Fruit fly (Drosophila melanogaster): ENCODE data around the gene CG32240.

Gene CG32240

dm6 chr3L:4426581-4426980, 45.2 kb upstream of the CG32240 start:
- TF ChIP-seq CG13287 (GFP tag; IDR thresholded peaks at IDR 0.05; ENCODE audit: partially characterized antibody): peak; percentile 20; the same call in 1 of the 2 replicates
- no peak for TF ChIP-seq sqz (GFP tag; optimal IDR thresholded peaks at IDR 0.05)
- TF ChIP-seq Bteb2 (GFP tag; optimal IDR thresholded peaks at IDR 0.05): no peak
- TF ChIP-seq slbo (GFP tag; IDR thresholded peaks at IDR 0.05): 0 out of 2 replicates have a peak, but pooled peaks have one; percentile 2
- peak; percentile 59 for TF ChIP-seq sens (GFP tag)
- peak; percentile 42 for TF ChIP-seq Dp (GFP tag; optimal IDR thresholded peaks at IDR 0.05)
- TF ChIP-seq Med (GFP tag): peak; percentile 54
- TF ChIP-seq Max (GFP tag; optimal IDR thresholded peaks at IDR 0.05): no peak
- peak; percentile 54 for TF ChIP-seq Bgb (GFP tag; IDR thresholded peaks at IDR 0.05; ENCODE audit: partially characterized antibody)
- TF ChIP-seq ci (GFP tag; IDR thresholded peaks at IDR 0.05): no peak
- peak; percentile 28; the same call in 1 of the 3 replicates for TF ChIP-seq CG6791 (GFP tag; IDR thresholded peaks at IDR 0.05; ENCODE audit: partially characterized antibody)
- TF ChIP-seq E2f2 (GFP tag; IDR thresholded peaks at IDR 0.05): peak; percentile 48
- TF ChIP-seq CG17328 (GFP tag; IDR thresholded peaks at IDR 0.05): no peak
- peak; percentile 55 for TF ChIP-seq CTCF (GFP tag; optimal IDR thresholded peaks at IDR 0.05)
- TF ChIP-seq CG8281 (tag; optimal IDR thresholded peaks at IDR 0.05): peak; percentile 8

dm6 chr3L:4421362-4421761, 39.9 kb upstream of the CG32240 start, which contains the start of gene CG15020:
Gene CG15020 (plus strand): TSS chr3L:4421662.
- peak in 1 of 2 experiments; percentile 12 for TF ChIP-seq Pdp1 (GFP tag; optimal IDR thresholded peaks at IDR 0.05)
- TF ChIP-seq Nf-YC (tag; optimal IDR thresholded peaks at IDR 0.05): no peak
- TF ChIP-seq CG3726 (GFP tag; IDR thresholded peaks at IDR 0.05): 0 out of 3 replicates have a peak, but pooled peaks have one; percentile 12

- TF ChIP-seq pfk (GFP tag; optimal IDR thresholded peaks at IDR 0.05): no peak
- no peak for TF ChIP-seq CrebB (tag; optimal IDR thresholded peaks at IDR 0.05)
- no peak for TF ChIP-seq CG33557 (GFP tag; optimal IDR thresholded peaks at IDR 0.05)
- peak; percentile 48; the same call in 1 of the 3 replicates for TF ChIP-seq sr (GFP tag; IDR thresholded peaks at IDR 0.05)
- no peak for TF ChIP-seq CG2678 (tag; optimal IDR thresholded peaks at IDR 0.05)
- peak; percentile 86 for TF ChIP-seq Ets65A (GFP tag)
- TF ChIP-seq run (tag; optimal IDR thresholded peaks at IDR 0.05): no peak
- no peak for TF ChIP-seq ATbp (GFP tag; optimal IDR thresholded peaks at IDR 0.05)
- TF ChIP-seq Sry-β (GFP tag; optimal IDR thresholded peaks at IDR 0.05): no peak
- TF ChIP-seq CG11723 (GFP tag; optimal IDR thresholded peaks at IDR 0.05): no peak
- TF ChIP-seq CG14965 (GFP tag; optimal IDR thresholded peaks at IDR 0.05; ENCODE audit: borderline replicate concordance): no peak
- no peak for TF ChIP-seq Drgx (GFP tag; IDR thresholded peaks at IDR 0.05)
- TF ChIP-seq Pdp1 (GFP tag; optimal IDR thresholded peaks at IDR 0.05): peak in 1 of 2 experiments; percentile 62
- TF ChIP-seq gcm (GFP tag; optimal IDR thresholded peaks at IDR 0.05): no peak
- TF ChIP-seq oc (tag; optimal IDR thresholded peaks at IDR 0.05): no peak
- TF ChIP-seq pros (GFP tag; optimal IDR thresholded peaks at IDR 0.05): no peak
- no peak for TF ChIP-seq Dll (GFP tag; IDR thresholded peaks at IDR 0.05; ENCODE audit: partially characterized antibody)
- no peak for TF ChIP-seq Optix (GFP tag; IDR thresholded peaks at IDR 0.05)
Measured at dm6 chr3L:4417543-4417942, 36.1 kb upstream of the CG32240 start.

dm6 chr3L:4417068-4417467, 35.6 kb upstream of the CG32240 start:
- no peak for TF ChIP-seq Deaf1 (tag; optimal IDR thresholded peaks at IDR 0.05)
- no peak for TF ChIP-seq dmrt99B (tag; optimal IDR thresholded peaks at IDR 0.05)
- TF ChIP-seq CG34376 (GFP tag; optimal IDR thresholded peaks at IDR 0.05): no peak
- no peak for TF ChIP-seq tx (GFP tag; optimal IDR thresholded peaks at IDR 0.05)
- TF ChIP-seq Lpt (GFP tag; optimal IDR thresholded peaks at IDR 0.05): no peak
- TF ChIP-seq HHEX (GFP tag; optimal IDR thresholded peaks at IDR 0.05): no peak
- no peak for TF ChIP-seq lmd (GFP tag; IDR thresholded peaks at IDR 0.05)
- TF ChIP-seq vvl (GFP tag; IDR thresholded peaks at IDR 0.05): no peak
- no peak for TF ChIP-seq Med (GFP tag)
- no peak for TF ChIP-seq fru (optimal IDR thresholded peaks at IDR 0.05)
- TF ChIP-seq bowl (GFP tag; IDR thresholded peaks at IDR 0.05): no peak

All from whole organism, embryonic.